Worm (Caenorhabditis elegans): ENCODE measurements around the gene utx-1.

DNA sequence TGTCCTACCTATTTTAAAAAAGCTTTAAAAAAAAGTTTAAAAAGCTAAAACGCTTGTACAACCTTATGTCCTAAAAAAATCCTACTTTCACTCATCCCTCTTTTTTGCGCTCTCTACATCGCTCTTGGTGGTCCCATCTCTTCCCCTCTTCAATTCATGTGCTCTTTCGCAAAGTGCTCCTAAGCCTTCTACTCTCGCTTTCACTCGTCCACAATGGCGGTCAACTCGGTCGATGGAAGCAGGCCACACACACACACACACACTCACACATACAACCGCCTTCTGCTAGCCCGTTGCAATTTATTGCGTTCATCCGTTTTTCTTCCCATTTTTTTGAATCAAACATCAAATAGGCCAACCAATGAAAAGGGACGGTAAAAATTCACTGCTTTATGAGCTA is 12.2 kb downstream of the utx-1 start:
- TF ChIP-seq nhr-237 (tag; optimal IDR thresholded peaks at IDR 0.05) (no peak), daf-12 (tag; optimal IDR thresholded peaks at IDR 0.05) (no peak), aly-2 (tag; optimal IDR thresholded peaks at IDR 0.05) (no peak), skn-1 (tag; optimal IDR thresholded peaks at IDR 0.05) (no peak), fos-1 (tag; optimal IDR thresholded peaks at IDR 0.05) (no peak), elt-2 (tag; optimal IDR thresholded peaks at IDR 0.05) (no peak)

All from whole organism, L3 larva.